Worm (Caenorhabditis elegans): ENCODE data around the gene mig-22.

Gene mig-22

ce11 chrIII:8794793-8795192 lies 27.7 kb upstream of the mig-22 start (continued):
- TF ChIP-seq lir-3 (tag; optimal IDR thresholded peaks at IDR 0.05; ENCODE audit: poor library complexity), result no peak
- no peak for TF ChIP-seq efl-3 (GFP tag; optimal IDR thresholded peaks at IDR 0.05)
- TF ChIP-seq snpc-4 (tag; optimal IDR thresholded peaks at IDR 0.05), result peak; percentile 17
- TF ChIP-seq sox-4 (tag; optimal IDR thresholded peaks at IDR 0.05), result no peak
- TF ChIP-seq ceh-8 (GFP tag; optimal IDR thresholded peaks at IDR 0.05), result peak; percentile 29
- peak; percentile 49 for TF ChIP-seq irx-1 (tag; optimal IDR thresholded peaks at IDR 0.05)
- peak; percentile 38 for TF ChIP-seq fos-1 (tag; optimal IDR thresholded peaks at IDR 0.05)
- no peak for TF ChIP-seq aha-1 (tag; optimal IDR thresholded peaks at IDR 0.05)
- TF ChIP-seq fkh-10 (GFP tag; optimal IDR thresholded peaks at IDR 0.05), result no peak
- TF ChIP-seq Y116A8C.19 (tag; optimal IDR thresholded peaks at IDR 0.05; ENCODE audit: borderline replicate concordance), result no peak
- peak; percentile 87 for TF ChIP-seq nhr-20 (tag; optimal IDR thresholded peaks at IDR 0.05)
- peak; percentile 67 for TF ChIP-seq tbx-2 (tag; optimal IDR thresholded peaks at IDR 0.05)
- no peak for TF ChIP-seq fkh-4 (tag; optimal IDR thresholded peaks at IDR 0.05; ENCODE audit: borderline replicate concordance)
- TF ChIP-seq alr-1 (tag; optimal IDR thresholded peaks at IDR 0.05; ENCODE audit: borderline replicate concordance), result no peak

DNA sequence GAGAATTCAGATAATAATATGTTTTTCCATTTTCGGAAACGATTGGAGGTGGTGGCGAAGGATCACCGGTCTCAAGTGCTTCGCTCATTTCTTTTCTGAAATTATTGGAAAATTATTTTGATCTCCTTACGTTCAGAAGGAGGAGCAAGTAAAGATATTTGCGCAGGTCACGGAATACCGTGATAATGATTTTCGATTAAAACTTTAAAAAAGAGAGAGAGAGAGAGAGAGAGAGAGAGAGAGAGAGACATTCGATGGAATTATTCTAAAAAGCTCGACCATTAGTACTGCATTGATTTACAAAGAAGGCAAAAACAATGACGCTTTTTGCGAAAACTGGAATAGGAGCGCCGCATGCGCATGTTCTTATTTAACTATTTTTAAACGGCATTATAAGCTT lies 25.1 kb upstream of the mig-22 start, which contains the start of gene ztf-1:
Gene ztf-1 (minus strand): TSS at position 101 of the 400 bp plus-strand sequence.
- TF ChIP-seq C34B4.2 (tag; optimal IDR thresholded peaks at IDR 0.05) (no peak), efl-3 (GFP tag; optimal IDR thresholded peaks at IDR 0.05) (no peak), unc-98 (GFP tag; IDR thresholded peaks at IDR 0.05) (no peak), sptf-1 (tag; optimal IDR thresholded peaks at IDR 0.05) (no peak), nhr-76 (tag; optimal IDR thresholded peaks at IDR 0.05) (no peak), F16B12.6 (tag; optimal IDR thresholded peaks at IDR 0.05) (no peak), ceh-63 (GFP tag; optimal IDR thresholded peaks at IDR 0.05) (no peak), nhr-84 (tag; optimal IDR thresholded peaks at IDR 0.05) (no peak), ceh-8 (GFP tag; optimal IDR thresholded peaks at IDR 0.05) (no peak), pax-3 (tag; optimal IDR thresholded peaks at IDR 0.05) (no peak), mef-2 (tag; optimal IDR thresholded peaks at IDR 0.05) (no peak)

DNA sequence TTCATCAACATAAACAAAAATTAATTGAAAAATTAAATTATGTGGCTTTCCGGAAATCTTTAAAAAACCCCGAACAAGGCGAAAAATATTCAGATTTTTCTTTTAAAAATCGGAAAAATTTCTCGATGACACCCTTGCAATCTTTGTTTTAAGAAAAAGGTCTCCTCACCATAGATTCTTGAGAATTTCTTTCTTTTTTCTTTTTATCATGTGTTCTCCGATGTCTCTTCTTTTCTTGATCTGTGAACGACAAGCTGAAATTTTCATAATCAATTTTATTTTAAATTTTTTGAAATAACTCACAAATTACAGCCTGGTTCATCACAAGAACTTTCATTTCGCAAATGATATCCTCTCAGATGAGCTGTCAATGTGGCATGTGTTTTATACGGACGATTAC lies 24.1 kb upstream of the mig-22 start, which contains the start of the genes zfp-1 and F54F2.14:
Gene zfp-1 (plus strand): TSS at position 301 of the 400 bp plus-strand sequence.
Gene F54F2.14 (plus strand): TSS at position 312 of the 400 bp plus-strand sequence.
- TF ChIP-seq fkh-10 (GFP tag; optimal IDR thresholded peaks at IDR 0.05) (no peak), C34B4.2 (tag; optimal IDR thresholded peaks at IDR 0.05) (no peak), nhr-47 (tag; optimal IDR thresholded peaks at IDR 0.05) (no peak), fos-1 (tag; optimal IDR thresholded peaks at IDR 0.05) (no peak), snpc-4 (tag; optimal IDR thresholded peaks at IDR 0.05) (no peak), unc-30 (tag; optimal IDR thresholded peaks at IDR 0.05) (no peak)

- TF ChIP-seq lin-14 (GFP tag; optimal IDR thresholded peaks at IDR 0.05) (peak; percentile 45), efl-1 (optimal IDR thresholded peaks at IDR 0.05) (no peak), efl-1 (GFP tag; optimal IDR thresholded peaks at IDR 0.05 in 1 of 2) (peak in 1 of 2 experiments; percentile 67), rnt-1 (tag; optimal IDR thresholded peaks at IDR 0.05) (peak; percentile 21), nhr-90 (tag; optimal IDR thresholded peaks at IDR 0.05; ENCODE audit: poor library complexity) (no peak), dsc-1 (tag; optimal IDR thresholded peaks at IDR 0.05) (peak; percentile 7)
Observed at ce11 chrIII:8788690-8789089, 21.5 kb upstream of the mig-22 start.

ce11 chrIII:8786077-8786476 lies 18.9 kb upstream of the mig-22 start, which contains the start of gene K02D10.8:
K02D10.8 (plus strand) TSS chrIII:8786377.
- no peak for TF ChIP-seq unc-62 (GFP tag; optimal IDR thresholded peaks at IDR 0.05)
- TF ChIP-seq blmp-1 (tag; optimal IDR thresholded peaks at IDR 0.05), result no peak
- TF ChIP-seq lin-14 (GFP tag; optimal IDR thresholded peaks at IDR 0.05), result no peak
- TF ChIP-seq nhr-28 (tag; optimal IDR thresholded peaks at IDR 0.05), result no peak
- TF ChIP-seq unc-86 (tag; optimal IDR thresholded peaks at IDR 0.05), result no peak
- no peak for TF ChIP-seq dsc-1 (tag; optimal IDR thresholded peaks at IDR 0.05)
- TF ChIP-seq hlh-17 (GFP tag; optimal IDR thresholded peaks at IDR 0.05; ENCODE audit: borderline replicate concordance), result no peak
- TF ChIP-seq ceh-8 (GFP tag; optimal IDR thresholded peaks at IDR 0.05), result no peak
- TF ChIP-seq rnt-1 (tag; optimal IDR thresholded peaks at IDR 0.05), result no peak
- TF ChIP-seq nhr-85 (tag), result no peak
- TF ChIP-seq elt-3 (tag; optimal IDR thresholded peaks at IDR 0.05), result no peak
- no peak for TF ChIP-seq jun-1 (tag; optimal IDR thresholded peaks at IDR 0.05)
- TF ChIP-seq ztf-4 (tag; optimal IDR thresholded peaks at IDR 0.05), result no peak
- no peak for TF ChIP-seq lin-39 (tag; optimal IDR thresholded peaks at IDR 0.05)
- TF ChIP-seq isw-1 (GFP tag; IDR thresholded peaks at IDR 0.05), result no peak
- no peak for TF ChIP-seq ces-1 (GFP tag; optimal IDR thresholded peaks at IDR 0.05)
- no peak for TF ChIP-seq tlp-1 (tag; optimal IDR thresholded peaks at IDR 0.05)

Data from whole organism, L1 larva.